Fruit fly (Drosophila melanogaster) whole organism, embryonic: ENCODE results near the gene CheA75a.
A peak's percentile ranks its signal among the peaks of the same experiment; 100 is the strongest.

Source experiments
- CG10209 ChIP-seq: fragments of 200-800 bp; sonication (Bioruptor generic); optimal IDR thresholded peaks from 3 replicates; lab custom pipeline; 2017; ENCODE audit warnings: missing biosample characterization, mild to moderate bottlenecking, missing genetic modification characterization, missing genetic modification reagents
- CG11504 ChIP-seq: fragments of 200-800 bp; sonication (Bioruptor generic); optimal IDR thresholded peaks from 3 replicates; lab custom pipeline; 2019; ENCODE audit warnings: missing biosample characterization, mild to moderate bottlenecking, missing genetic modification characterization, moderate library complexity
- CG13296 ChIP-seq: fragments of 200-800 bp; sonication (Bioruptor generic); optimal IDR thresholded peaks from 3 replicates; lab custom pipeline; 2018; ENCODE audit warnings: missing biosample characterization, mild to moderate bottlenecking, missing genetic modification characterization
- CG15479 ChIP-seq: fragments of 200-800 bp; sonication (Bioruptor generic); optimal IDR thresholded peaks from 3 replicates; lab custom pipeline; 2019; ENCODE audit warnings: missing biosample characterization, mild to moderate bottlenecking, missing genetic modification characterization, moderate library complexity
- CG1792 ChIP-seq: fragments of 200-800 bp; sonication (Bioruptor generic); optimal IDR thresholded peaks from 2 replicates; lab custom pipeline; 2016; ENCODE audit warnings: missing biosample characterization, missing genetic modification characterization
- CG2199 ChIP-seq: fragments of 200-800 bp; sonication (Bioruptor generic); IDR thresholded peaks from 3 replicates; pipeline ENCODE4 v1.3.6; 2022; ENCODE audit warnings: missing biosample characterization, missing genetic modification characterization
- CG34422 ChIP-seq: fragments of 200-800 bp; sonication (Bioruptor generic); IDR thresholded peaks from 3 replicates; pipeline ENCODE4 v1.3.6; 2022; ENCODE audit warnings: missing biosample characterization, missing genetic modification characterization
- CG43689 ChIP-seq: fragments of 200-800 bp; sonication (Bioruptor generic); IDR thresholded peaks from 2 replicates; pipeline ENCODE4 v1.3.6; 2022; ENCODE audit warnings: missing biosample characterization, missing genetic modification characterization
- CG8388 ChIP-seq: fragments of 200-800 bp; sonication (Bioruptor generic); optimal IDR thresholded peaks from 2 replicates; lab custom pipeline; 2019; ENCODE audit warnings: missing biosample characterization, mild to moderate bottlenecking, missing genetic modification characterization, moderate library complexity
- CG9215 ChIP-seq: fragments of 200-800 bp; sonication (Bioruptor generic); IDR thresholded peaks from 2 replicates; pipeline ENCODE4 v1.3.6; 2022; ENCODE audit warnings: missing biosample characterization, missing genetic modification characterization
- D ChIP-seq, 2 experiments: fragments of 200-800 bp in 1 of 2; fragments of >200 bp in 1 of 2; sonication (Bioruptor generic) in 1 of 2; optimal IDR thresholded peaks; 2 replicates in 1 of 2; 3 replicates in 1 of 2; lab custom pipeline; 2017; ENCODE audit warnings: mild to moderate bottlenecking in 1 of 2, missing biosample characterization in 1 of 2, missing genetic modification characterization in 1 of 2, missing genetic modification reagents in 1 of 2
- Ets65A ChIP-seq: fragments of 200-800 bp; sonication (Bioruptor generic); peaks from one replicate; lab custom pipeline; 2016; ENCODE audit warnings: missing biosample characterization, missing genetic modification characterization
- HHEX ChIP-seq: fragments of 200-800 bp; sonication (Bioruptor generic); optimal IDR thresholded peaks from 3 replicates; lab custom pipeline; 2017; ENCODE audit warnings: missing biosample characterization, mild to moderate bottlenecking, missing genetic modification characterization, missing genetic modification reagents
- Hey ChIP-seq: fragments of 200-800 bp; sonication (Bioruptor generic); optimal IDR thresholded peaks from 3 replicates; lab custom pipeline; 2018; ENCODE audit warnings: missing biosample characterization, mild to moderate bottlenecking, missing genetic modification characterization
- Kr ChIP-seq: fragments of 200-800 bp; sonication (Bioruptor generic); optimal IDR thresholded peaks from 2 replicates; lab custom pipeline; 2017; ENCODE audit warnings: missing biosample characterization, mild to moderate bottlenecking, missing genetic modification characterization
- MTF-1 ChIP-seq: fragments of 200-800 bp; sonication (Bioruptor generic); optimal IDR thresholded peaks from 2 replicates; lab custom pipeline; 2018; ENCODE audit warnings: missing biosample characterization, mild to moderate bottlenecking, missing genetic modification characterization, borderline replicate concordance
- NFAT ChIP-seq: fragments of 200-800 bp; sonication (Bioruptor generic); IDR thresholded peaks from 2 replicates; pipeline ENCODE4 v1.3.6; 2022; ENCODE audit warnings: missing biosample characterization, missing genetic modification characterization
- Sox102F ChIP-seq: fragments of 200-800 bp; sonication (Bioruptor generic); optimal IDR thresholded peaks from 2 replicates; lab custom pipeline; 2018; ENCODE audit warnings: missing biosample characterization, mild to moderate bottlenecking, missing genetic modification characterization, moderate library complexity
- ash1 ChIP-seq: fragments of 200-800 bp; sonication (Bioruptor generic); optimal IDR thresholded peaks from 2 replicates; lab custom pipeline; 2018; ENCODE audit warnings: missing biosample characterization, mild to moderate bottlenecking, missing genetic modification characterization
- cad ChIP-seq: fragments of >200 bp; optimal IDR thresholded peaks from 2 replicates; lab custom pipeline; 2017; ENCODE audit warnings: missing biosample characterization, missing genetic modification characterization
- dimm ChIP-seq: fragments of 200-800 bp; sonication (Bioruptor generic); IDR thresholded peaks from 2 replicates; pipeline ENCODE4 v1.3.6; 2022; ENCODE audit warnings: missing biosample characterization, missing genetic modification characterization
- ems ChIP-seq: fragments of 200-800 bp; sonication (Bioruptor generic); optimal IDR thresholded peaks from 3 replicates; lab custom pipeline; 2016; ENCODE audit warnings: missing biosample characterization, missing genetic modification characterization
- exex ChIP-seq: fragments of 200-800 bp; sonication (Bioruptor generic); optimal IDR thresholded peaks from 4 replicates; lab custom pipeline; 2018; ENCODE audit warnings: missing biosample characterization, mild to moderate bottlenecking, missing genetic modification characterization, moderate library complexity
- fru ChIP-seq: fragments of >200 bp; optimal IDR thresholded peaks from 2 replicates; lab custom pipeline; 2017
- gsb-n ChIP-seq: fragments of 200-800 bp; sonication (Bioruptor generic); optimal IDR thresholded peaks from 3 replicates; lab custom pipeline; 2018; ENCODE audit warnings: missing biosample characterization, mild to moderate bottlenecking, missing genetic modification characterization
- jumu ChIP-seq: fragments of 200-800 bp; sonication (Bioruptor generic); optimal IDR thresholded peaks from 3 replicates; lab custom pipeline; 2016; ENCODE audit warnings: missing biosample characterization, missing genetic modification characterization
- kah ChIP-seq: fragments of 200-800 bp; sonication (Bioruptor generic); optimal IDR thresholded peaks from 2 replicates; lab custom pipeline; 2018; ENCODE audit warnings: missing biosample characterization, mild to moderate bottlenecking, missing genetic modification characterization
- nerfin-1 ChIP-seq: fragments of 200-800 bp; sonication (Bioruptor generic); optimal IDR thresholded peaks from 3 replicates; lab custom pipeline; 2019; ENCODE audit warnings: missing biosample characterization, mild to moderate bottlenecking, missing genetic modification characterization, moderate library complexity
- nom ChIP-seq: fragments of 200-800 bp; sonication (Bioruptor generic); optimal IDR thresholded peaks from 2 replicates; lab custom pipeline; 2017; ENCODE audit warnings: missing biosample characterization, missing genetic modification characterization, mild to moderate bottlenecking, moderate library complexity, missing genetic modification reagents
- oc ChIP-seq: fragments of 200-800 bp; sonication (Bioruptor generic); optimal IDR thresholded peaks from 2 replicates; lab custom pipeline; 2018; ENCODE audit warnings: missing biosample characterization, mild to moderate bottlenecking, missing genetic modification characterization, moderate library complexity
- org-1 ChIP-seq: fragments of 200-800 bp; sonication (Bioruptor generic); optimal IDR thresholded peaks from 2 replicates; lab custom pipeline; 2017; ENCODE audit warnings: missing biosample characterization, missing genetic modification characterization
- pb ChIP-seq: fragments of 200-800 bp; sonication (Bioruptor generic); optimal IDR thresholded peaks from 3 replicates; lab custom pipeline; 2016; ENCODE audit warnings: missing biosample characterization, missing genetic modification characterization
- pros ChIP-seq: fragments of 200-800 bp; sonication (Bioruptor generic); optimal IDR thresholded peaks from 3 replicates; lab custom pipeline; 2019; ENCODE audit warnings: missing biosample characterization, mild to moderate bottlenecking, missing genetic modification characterization, moderate library complexity
- sim ChIP-seq: fragments of 200-800 bp; sonication (Bioruptor generic); IDR thresholded peaks from 2 replicates; pipeline ENCODE4 v1.3.6; 2022; ENCODE audit warnings: missing biosample characterization, missing genetic modification characterization
- sqz ChIP-seq: fragments of 200-800 bp; sonication (Bioruptor generic); optimal IDR thresholded peaks from 3 replicates; lab custom pipeline; 2018; ENCODE audit warnings: missing biosample characterization, mild to moderate bottlenecking, missing genetic modification characterization
- tll ChIP-seq, 2 experiments: fragments of 200-800 bp in 1 of 2; fragments of >200 bp in 1 of 2; sonication (Bioruptor generic) in 1 of 2; optimal IDR thresholded peaks; 2 replicates each; lab custom pipeline; 2017 to 2019; ENCODE audit warnings: missing biosample characterization in 2 of 2, missing genetic modification characterization in 2 of 2, mild to moderate bottlenecking in 1 of 2, moderate library complexity in 1 of 2
- zen ChIP-seq: fragments of 200-800 bp; sonication (Bioruptor generic); optimal IDR thresholded peaks from 3 replicates; lab custom pipeline; 2018; ENCODE audit warnings: missing biosample characterization, mild to moderate bottlenecking, missing genetic modification characterization, moderate library complexity

CheA75a gene

dm6 chr3L:18294212-18294944, 42.5 kb downstream of the CheA75a start, which contains the start of gene CG5103:
Gene CG5103 (minus strand): TSS chr3L:18294262.
- TF ChIP-seq Kr (GFP tag; lab: Kevin White, UChicago) (peak; percentile 47), sim (GFP tag; lab: Robert Waterston, UW) (no peak), CG8388 (GFP tag; lab: Kevin White, UChicago) (no peak), fru (lab: Kevin White, UChicago) (no peak), CG43689 (no peak), CG2199 (GFP tag; lab: Robert Waterston, UW) (peak; percentile 94), MTF-1 (GFP tag; lab: Kevin White, UChicago) (no peak), pb (GFP tag; lab: Kevin White, UChicago) (no peak), ems (GFP tag; lab: Kevin White, UChicago) (no peak)
- TF ChIP-seq, all 482 proteins: peak for 2

dm6 chr3L:18296452-18296851, 44.6 kb downstream of the CheA75a start:
- TF ChIP-seq ash1 (GFP tag; lab: Kevin White, UChicago) (no peak), CG9215 (GFP tag; lab: Robert Waterston, UW) (no peak), CG1792 (no peak), CG13296 (GFP tag; lab: Kevin White, UChicago) (no peak), nom (GFP tag; lab: Kevin White, UChicago) (no peak), cad (GFP tag; lab: Kevin White, UChicago) (peak; percentile 41), exex (tag; lab: Kevin White, UChicago) (no peak), NFAT (GFP tag; lab: Robert Waterston, UW) (no peak), nerfin-1 (tag; lab: Kevin White, UChicago) (peak; percentile 48), CG11504 (tag; lab: Kevin White, UChicago) (no peak), CG34422 (GFP tag; lab: Robert Waterston, UW) (no peak), tll (GFP tag; optimal IDR thresholded peaks at IDR 0.05; lab: Kevin White, UChicago) (peak in 1 of 2 experiments; percentile 93), oc (peak; percentile 80), org-1 (no peak), CG15479 (peak; percentile 58), jumu (GFP tag; lab: Kevin White, UChicago) (no peak), D (optimal IDR thresholded peaks at IDR 0.05; lab: Kevin White, UChicago) (peak; percentile 83), D (GFP tag; optimal IDR thresholded peaks at IDR 0.05; lab: Kevin White, UChicago) (peak; percentile 3), CG10209 (GFP tag; lab: Kevin White, UChicago) (no peak), dimm (GFP tag; lab: Robert Waterston, UW) (no peak), kah (GFP tag; lab: Kevin White, UChicago) (no peak), pros (peak; percentile 73), sqz (GFP tag; lab: Kevin White, UChicago) (peak; percentile 50), Ets65A (peak; percentile 53), Sox102F (GFP tag; lab: Kevin White, UChicago) (no peak), HHEX (GFP tag; lab: Kevin White, UChicago) (no peak), gsb-n (tag; lab: Kevin White, UChicago) (peak; percentile 70), Kr (GFP tag; lab: Kevin White, UChicago) (peak; percentile 38), zen (tag; lab: Kevin White, UChicago) (peak; percentile 75), Hey (tag; lab: Kevin White, UChicago) (peak; percentile 6)
